Fruit fly (Drosophila melanogaster): ENCODE data around the gene CG13062.

dm6 chr3L:16289067-16289466, 25.0 kb upstream of the CG13062 start:
- TF ChIP-seq CG8478 (optimal IDR thresholded peaks at IDR 0.05) (no peak), CTCF (optimal IDR thresholded peaks at IDR 0.05) (no peak)
